Fruit fly (Drosophila melanogaster) whole organism, prepupa: ENCODE data around the gene Adgf-D.

Source experiments
- CG34406 ChIP-seq: fragments of 200-800 bp; sonication (Bioruptor generic); optimal IDR thresholded peaks from 3 replicates; lab custom pipeline; 2016; ENCODE audit warnings: missing biosample characterization, missing genetic modification characterization
- CG7368 ChIP-seq: fragments of 200-800 bp; sonication (Bioruptor generic); optimal IDR thresholded peaks from 3 replicates; lab custom pipeline; 2016; ENCODE audit warnings: missing biosample characterization, missing genetic modification characterization
- dac ChIP-seq: fragments of 200-800 bp; sonication (Bioruptor generic); optimal IDR thresholded peaks from 2 replicates; lab custom pipeline; 2017; ENCODE audit warnings: missing biosample characterization, mild to moderate bottlenecking, missing genetic modification characterization
- salr ChIP-seq, 2 experiments: fragments of 200-800 bp; sonication (Bioruptor generic); optimal IDR thresholded peaks; 3 replicates each; lab custom pipeline; 2016 to 2018; ENCODE audit warnings: missing biosample characterization in 2 of 2, missing genetic modification characterization in 2 of 2, mild to moderate bottlenecking in 1 of 2

- TF ChIP-seq CG7368 (GFP tag; lab: Kevin White, UChicago), result no peak
- TF ChIP-seq dac (GFP tag; lab: Kevin White, UChicago), result no peak
- no peak for TF ChIP-seq salr (GFP tag; optimal IDR thresholded peaks at IDR 0.05; lab: Kevin White, UChicago)
- no peak for TF ChIP-seq CG34406 (GFP tag; lab: Kevin White, UChicago)
Observed at dm6 chr3R:13710645-13711044, 5.4 kb upstream of the Adgf-D start.
